Worm (Caenorhabditis elegans) whole organism, L4 larva: ENCODE data around the gene rme-1.

Experiments
- F26F4.8 ChIP-seq: fragments of 200-800 bp; sonication (Bioruptor generic); conservative IDR thresholded peaks from 2 replicates; pipeline ENCODE4 v1.3.6; 2022; ENCODE audit warnings: missing genetic modification characterization, missing compliant biosample characterization
- Y5F2A.4 ChIP-seq: fragments of 200-800 bp; sonication (Bioruptor generic); optimal IDR thresholded peaks from 2 replicates; lab custom pipeline; 2018; ENCODE audit warnings: mild to moderate bottlenecking, missing genetic modification characterization, missing compliant biosample characterization
- mep-1 ChIP-seq: fragments of 150-350 bp; sonication (generic microtip); optimal IDR thresholded peaks from 3 replicates; lab custom pipeline; 2014; ENCODE audit warnings: missing biosample characterization, missing genetic modification characterization
- mxl-2 ChIP-seq: fragments of 200-800 bp; sonication (Bioruptor generic); conservative IDR thresholded peaks from 2 replicates; pipeline ENCODE4 v1.3.6; 2022; ENCODE audit warnings: missing genetic modification reagents, missing genetic modification characterization, missing compliant biosample characterization
- nhr-10 ChIP-seq: fragments of 150-350 bp; optimal IDR thresholded peaks from 2 replicates; lab custom pipeline; 2014; ENCODE audit warnings: missing biosample characterization, missing genetic modification characterization
- pqm-1 ChIP-seq: sonication (generic microtip); optimal IDR thresholded peaks from 2 replicates; lab custom pipeline; 2017; ENCODE audit warnings: missing biosample characterization, missing genetic modification characterization
- skn-1 ChIP-seq: fragments of 150-350 bp; optimal IDR thresholded peaks from 2 replicates; lab custom pipeline; 2014; ENCODE audit warnings: missing biosample characterization, missing genetic modification characterization
- unc-62 ChIP-seq, 3 experiments: fragments of 150-350 bp in 1 of 3; sonication (generic microtip); optimal IDR thresholded peaks in 2 of 3; peaks in 1 of 3; 1 replicate in 1 of 3; 2 replicates in 2 of 3; lab custom pipeline; 2014 to 2017; ENCODE audit warnings: missing biosample characterization in 3 of 3, missing genetic modification characterization in 3 of 3, missing genetic modification reagents in 3 of 3, missing genotype in 1 of 3

DNA sequence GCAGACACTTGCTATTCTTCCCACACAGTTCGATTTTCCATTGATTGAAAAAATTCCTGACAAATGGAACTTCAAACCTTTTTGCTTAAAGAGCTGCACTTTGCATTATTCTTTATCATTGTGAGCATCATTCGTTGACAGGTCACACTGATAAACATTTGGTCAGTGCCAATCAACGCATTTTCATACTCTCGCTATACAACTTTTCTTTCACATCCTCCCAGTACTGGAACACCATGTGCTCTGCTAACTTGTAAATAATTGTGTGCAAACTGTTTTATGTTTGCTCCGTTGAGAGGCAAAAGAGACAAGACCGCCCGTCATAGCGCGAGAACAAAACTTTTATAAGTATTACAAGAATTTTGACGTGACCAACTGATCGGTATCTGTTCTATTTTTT is 2.8 kb downstream of the rme-1 start:
- TF ChIP-seq mxl-2 (GFP tag; lab: Robert Waterston, UW), result no peak
- no peak for TF ChIP-seq mep-1
- TF ChIP-seq unc-62 (GFP tag; optimal IDR thresholded peaks at IDR 0.05 in 1 of 2; lab: Kevin White, UChicago), result peak in 1 of 2 experiments; percentile 40
- TF ChIP-seq unc-62 (tag; optimal IDR thresholded peaks at IDR 0.05; lab: Kevin White, UChicago), result no peak
- TF ChIP-seq pqm-1 (tag; lab: Kevin White, UChicago), result peak; percentile 92
- no peak for TF ChIP-seq skn-1 (tag; lab: Kevin White, UChicago)
- no peak for TF ChIP-seq nhr-10 (tag; lab: Kevin White, UChicago)
- TF ChIP-seq Y5F2A.4 (GFP tag; lab: Kevin White, UChicago), result no peak
- no peak for TF ChIP-seq F26F4.8
